Worm (Caenorhabditis elegans) whole organism, L3 larva: ENCODE measurements around the gene F53F1.2.

ENCODE experiments used
- ama-1 ChIP-seq: fragments of 150-350 bp; optimal IDR thresholded peaks from 2 replicates; lab custom pipeline; 2018
- snpc-4 ChIP-seq: fragments of 150-350 bp; optimal IDR thresholded peaks from 2 replicates; lab custom pipeline; 2014; ENCODE audit warnings: missing biosample characterization, missing genetic modification characterization
- unc-62 ChIP-seq: fragments of 150-350 bp; sonication (generic microtip); optimal IDR thresholded peaks from 4 replicates; lab custom pipeline; 2014; ENCODE audit warnings: missing biosample characterization, missing genetic modification reagents, missing genetic modification characterization

DNA sequence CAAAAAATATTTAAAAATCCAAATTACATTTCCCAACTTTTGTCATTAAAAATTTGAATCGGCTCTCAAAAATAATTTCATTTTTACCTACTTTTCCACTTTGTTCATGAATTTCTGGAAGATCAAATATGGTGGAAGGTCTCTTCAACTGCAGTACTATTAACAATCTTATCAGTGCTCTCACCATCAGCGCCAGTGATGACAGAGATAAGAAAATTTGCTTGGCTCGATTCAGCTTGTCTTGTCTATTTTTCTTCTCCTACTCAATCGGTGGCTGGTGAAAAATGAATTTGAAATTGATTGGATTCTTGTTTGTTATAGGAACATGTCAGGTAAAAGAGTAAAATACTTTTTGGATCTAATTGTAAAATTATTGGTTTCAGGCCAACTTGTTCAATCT lies 25.6 kb upstream of the F53F1.2 start, which contains the start of gene cpz-2:
- TF ChIP-seq snpc-4 (tag; lab: Kevin White, UChicago): no peak
- no peak for TF ChIP-seq unc-62
- no peak for TF ChIP-seq ama-1 (lab: Kevin White, UChicago)
